Worm (Caenorhabditis elegans): ENCODE data around the gene apc-17.
"Not testable (repeated sequence)": the region's sequence is repeated elsewhere in the genome, so short reads cannot be mapped to it uniquely, and the experiment has no call there.

- not testable (repeated sequence) for TF ChIP-seq pha-4 (GFP tag; IDR thresholded peaks at IDR 0.05); pha-4 (tag; optimal IDR thresholded peaks at IDR 0.05); zip-2 (tag; optimal IDR thresholded peaks at IDR 0.05); ceh-28 (tag; optimal IDR thresholded peaks at IDR 0.05)
These were observed 13.9 kb downstream of the apc-17 start, which contains the start of gene W10C6.2 for ce11 chrII:11121800-11122199.

Measured in whole organism, L4 larva.